Worm (Caenorhabditis elegans): Measurements from ENCODE around the gene nhr-255.

Gene nhr-255

DNA sequence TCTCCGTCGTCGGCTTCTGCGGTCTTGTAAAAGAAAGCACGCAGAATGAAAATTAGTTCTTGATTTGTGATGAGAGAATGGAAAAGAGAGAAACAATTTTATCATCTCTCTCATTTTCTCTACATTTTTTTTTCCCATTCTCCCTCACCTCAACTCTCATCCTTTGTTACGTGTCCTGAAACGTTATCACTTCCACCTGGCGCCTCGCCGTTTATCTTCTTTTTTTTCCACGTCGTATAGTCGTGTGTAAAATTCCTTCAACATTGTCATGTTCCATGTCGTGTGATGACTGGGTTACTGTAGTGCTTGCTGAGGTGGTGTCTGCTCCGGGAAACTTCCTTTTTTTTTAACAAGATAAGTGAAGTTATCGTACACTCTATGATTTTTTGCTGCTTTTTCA, 37.1 kb downstream of the nhr-255 start (continued):
- no peak for TF ChIP-seq snpc-1.2 (GFP tag; IDR thresholded peaks at IDR 0.05)
- peak; percentile 98 for TF ChIP-seq pqm-1 (tag; optimal IDR thresholded peaks at IDR 0.05)
- no peak for TF ChIP-seq F26F4.8 (GFP tag; conservative IDR thresholded peaks at IDR 0.05)
- no peak for TF ChIP-seq ceh-44 (GFP tag; IDR thresholded peaks at IDR 0.05)
- TF ChIP-seq zfp-2 (tag; optimal IDR thresholded peaks at IDR 0.05): no peak
- no peak for TF ChIP-seq ceh-32 (tag; optimal IDR thresholded peaks at IDR 0.05; ENCODE audit: poor library complexity)
- TF ChIP-seq nhr-28 (tag; optimal IDR thresholded peaks at IDR 0.05): peak; percentile 94
- no peak for TF ChIP-seq daf-8 (GFP tag; IDR thresholded peaks at IDR 0.05)
- TF ChIP-seq F44E2.7 (GFP tag; IDR thresholded peaks at IDR 0.05): no peak
- peak; percentile 42 for TF ChIP-seq lin-38 (GFP tag; IDR thresholded peaks at IDR 0.05)
- TF ChIP-seq saeg-2 (GFP tag; IDR thresholded peaks at IDR 0.05): no peak
- TF ChIP-seq snpc-4 (tag; optimal IDR thresholded peaks at IDR 0.05): no peak
- TF ChIP-seq nhr-6 (tag; optimal IDR thresholded peaks at IDR 0.05): no peak
- TF ChIP-seq D1046.2 (GFP tag; IDR thresholded peaks at IDR 0.05): no peak
- no peak for TF ChIP-seq egl-43 (GFP tag; IDR thresholded peaks at IDR 0.05)
- TF ChIP-seq ces-1 (GFP tag; optimal IDR thresholded peaks at IDR 0.05): no peak
- no peak for TF ChIP-seq zag-1 (tag; optimal IDR thresholded peaks at IDR 0.05)
- TF ChIP-seq ZK546.5 (tag; optimal IDR thresholded peaks at IDR 0.05): no peak
- peak; percentile 34 for TF ChIP-seq nhr-11 (tag; optimal IDR thresholded peaks at IDR 0.05)
- TF ChIP-seq daf-12 (tag; optimal IDR thresholded peaks at IDR 0.05): no peak
- TF ChIP-seq lin-29 (GFP tag; IDR thresholded peaks at IDR 0.05): no peak
- no peak for TF ChIP-seq fos-1 (tag; optimal IDR thresholded peaks at IDR 0.05)
- TF ChIP-seq aly-2 (tag; optimal IDR thresholded peaks at IDR 0.05): no peak
- no peak for TF ChIP-seq duxl-1 (tag; optimal IDR thresholded peaks at IDR 0.05; ENCODE audit: poor library complexity)
- peak; percentile 65 for TF ChIP-seq tra-1 (GFP tag; IDR thresholded peaks at IDR 0.05)
- TF ChIP-seq mes-2 (tag; optimal IDR thresholded peaks at IDR 0.05; ENCODE audit: poor library complexity, severe bottlenecking): peak; percentile 42
- peak; percentile 37 for TF ChIP-seq nhr-102 (tag; optimal IDR thresholded peaks at IDR 0.05)
- TF ChIP-seq sdz-12 (GFP tag; optimal IDR thresholded peaks at IDR 0.05): no peak
- TF ChIP-seq dmd-6 (GFP tag; IDR thresholded peaks at IDR 0.05): peak; percentile 93
- no peak for TF ChIP-seq ceh-62 (tag; optimal IDR thresholded peaks at IDR 0.05)
- TF ChIP-seq lin-15B (tag; optimal IDR thresholded peaks at IDR 0.05): no peak
- TF ChIP-seq nhr-77 (tag; optimal IDR thresholded peaks at IDR 0.05): peak; percentile 69
- 0 out of 2 replicates have a peak, but pooled peaks have one; percentile 31 for TF ChIP-seq hmg-1.1 (GFP tag; IDR thresholded peaks at IDR 0.05)
- no peak for TF ChIP-seq nhr-42 (GFP tag; IDR thresholded peaks at IDR 0.05)
- TF ChIP-seq jun-1 (tag; optimal IDR thresholded peaks at IDR 0.05): no peak
- no peak for TF ChIP-seq fkh-10 (GFP tag; optimal IDR thresholded peaks at IDR 0.05)

DNA sequence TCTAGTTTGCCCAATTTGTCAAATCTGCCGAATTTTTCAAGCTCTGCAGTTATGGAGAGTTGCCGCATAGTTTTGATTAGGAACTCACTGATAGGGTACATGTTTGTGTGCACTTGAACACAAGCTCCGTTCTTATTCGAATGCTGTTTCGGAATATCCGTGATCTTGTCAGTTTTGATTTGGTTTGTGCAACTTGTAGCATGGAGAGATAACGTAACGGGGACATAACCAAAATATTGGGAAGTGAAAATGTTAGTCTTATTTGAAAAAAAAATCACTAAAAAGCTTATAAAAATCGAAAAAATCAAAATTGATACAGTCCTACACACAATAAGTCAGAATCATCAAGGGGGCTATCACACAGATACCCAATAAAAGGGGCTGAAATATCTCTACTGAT, 39.6 kb downstream of the nhr-255 start, which contains the start of gene Y7A5A.24:
Gene Y7A5A.24, minus strand, starts transcription at position 101 of the 400 bp plus-strand sequence.
- no peak for TF ChIP-seq dve-1 (tag; optimal IDR thresholded peaks at IDR 0.05; ENCODE audit: insufficient read depth)
- TF ChIP-seq egl-43 (GFP tag; IDR thresholded peaks at IDR 0.05): no peak
- no peak for TF ChIP-seq F44E2.7 (GFP tag; IDR thresholded peaks at IDR 0.05)
- no peak for TF ChIP-seq dpl-1 (GFP tag; optimal IDR thresholded peaks at IDR 0.05)
- TF ChIP-seq nhr-11 (tag; optimal IDR thresholded peaks at IDR 0.05): no peak
- no peak for TF ChIP-seq lsy-2 (tag; optimal IDR thresholded peaks at IDR 0.05)
- no peak for TF ChIP-seq F49E8.2 (tag; optimal IDR thresholded peaks at IDR 0.05; ENCODE audit: borderline replicate concordance)
- TF ChIP-seq nhr-6 (tag; optimal IDR thresholded peaks at IDR 0.05): no peak
- no peak for TF ChIP-seq D1046.2 (GFP tag; IDR thresholded peaks at IDR 0.05)
- no peak for TF ChIP-seq rbr-2 (tag; optimal IDR thresholded peaks at IDR 0.05)
- no peak for TF ChIP-seq Y48G9A.11 (GFP tag; IDR thresholded peaks at IDR 0.05)
- TF ChIP-seq zip-2 (tag; optimal IDR thresholded peaks at IDR 0.05): no peak
